Fruit fly (Drosophila melanogaster) whole organism, embryonic: ENCODE results near the gene CG14406.
A peak's percentile ranks its signal among the peaks of the same experiment; 100 is the strongest.

Experiments
- Ada2b ChIP-seq: fragments of 200-800 bp; sonication (Bioruptor generic); IDR thresholded peaks from 2 replicates; pipeline ENCODE4 v1.3.6; 2022; ENCODE audit warnings: missing biosample characterization, missing genetic modification characterization
- Adf1 ChIP-seq: fragments of 200-800 bp; sonication (Bioruptor generic); IDR thresholded peaks from 2 replicates; pipeline ENCODE4 v1.3.6; 2022; ENCODE audit warnings: missing biosample characterization, missing genetic modification characterization
- Blimp-1 ChIP-seq: fragments of 200-800 bp; sonication (Bioruptor generic); optimal IDR thresholded peaks from 3 replicates; lab custom pipeline; 2018; ENCODE audit warnings: missing biosample characterization, missing genetic modification characterization, mild to moderate bottlenecking, moderate library complexity, missing genetic modification reagents
- CG10274 ChIP-seq: fragments of 200-800 bp; sonication (Bioruptor generic); optimal IDR thresholded peaks from 3 replicates; lab custom pipeline; 2017; ENCODE audit warnings: missing biosample characterization, mild to moderate bottlenecking, missing genetic modification characterization
- CG10959 ChIP-seq: fragments of 200-800 bp; sonication (Bioruptor generic); IDR thresholded peaks from 2 replicates; pipeline ENCODE4 v1.3.6; 2022; ENCODE audit warnings: missing biosample characterization, missing genetic modification characterization
- CG11504 ChIP-seq: fragments of 200-800 bp; sonication (Bioruptor generic); optimal IDR thresholded peaks from 3 replicates; lab custom pipeline; 2019; ENCODE audit warnings: missing biosample characterization, mild to moderate bottlenecking, missing genetic modification characterization, moderate library complexity
- CG14441 ChIP-seq: fragments of 200-800 bp; sonication (Bioruptor generic); IDR thresholded peaks from 2 replicates; pipeline ENCODE4 v1.3.6; 2022; ENCODE audit warnings: missing biosample characterization, missing genetic modification characterization
- CG15696 ChIP-seq: fragments of 200-800 bp; sonication (Bioruptor generic); optimal IDR thresholded peaks from 2 replicates; lab custom pipeline; 2019; ENCODE audit warnings: missing biosample characterization, mild to moderate bottlenecking, missing genetic modification characterization, moderate library complexity
- CG17568 ChIP-seq: fragments of 200-800 bp; sonication (Bioruptor generic); optimal IDR thresholded peaks from 2 replicates; lab custom pipeline; 2018; ENCODE audit warnings: missing biosample characterization, mild to moderate bottlenecking, missing genetic modification characterization, moderate library complexity
- CG17912 ChIP-seq: fragments of 200-800 bp; sonication (Bioruptor generic); optimal IDR thresholded peaks from 2 replicates; lab custom pipeline; 2018; ENCODE audit warnings: missing biosample characterization, mild to moderate bottlenecking, missing genetic modification characterization
- CG31365 ChIP-seq: fragments of 200-800 bp; sonication (Bioruptor generic); optimal IDR thresholded peaks from 2 replicates; lab custom pipeline; 2018; ENCODE audit warnings: missing biosample characterization, mild to moderate bottlenecking, missing genetic modification characterization
- CG3163 ChIP-seq: fragments of 200-800 bp; sonication (Bioruptor generic); optimal IDR thresholded peaks from 3 replicates; lab custom pipeline; 2016; ENCODE audit warnings: missing biosample characterization, missing genetic modification characterization
- CG3726 ChIP-seq: fragments of 200-800 bp; sonication (Bioruptor generic); IDR thresholded peaks from 3 replicates; pipeline ENCODE4, ENCODE4 v1.3.6; 2022; ENCODE audit warnings: missing biosample characterization, missing genetic modification characterization
- CG4282 ChIP-seq: fragments of 200-800 bp; sonication (Bioruptor generic); optimal IDR thresholded peaks from 2 replicates; lab custom pipeline; 2016; ENCODE audit warnings: missing biosample characterization, missing genetic modification characterization
- CTCF ChIP-seq: fragments of 200-800 bp; sonication (Bioruptor generic); optimal IDR thresholded peaks from 2 replicates; lab custom pipeline; 2017; ENCODE audit warnings: missing biosample characterization, mild to moderate bottlenecking, missing genetic modification characterization, moderate library complexity
- Dll ChIP-seq: fragments of 200-800 bp; sonication (Bioruptor generic); IDR thresholded peaks from 4 replicates; pipeline ENCODE4 v1.3.6; 2022; ENCODE audit warnings: missing biosample characterization, missing genetic modification characterization; ENCODE audit not compliant: partially characterized antibody
- Eip74EF ChIP-seq, 2 experiments: fragments of 200-800 bp in 1 of 2; fragments of >200 bp in 1 of 2; sonication (Bioruptor generic) in 1 of 2; optimal IDR thresholded peaks; 2 replicates each; lab custom pipeline; 2017 to 2019; ENCODE audit warnings: missing biosample characterization in 2 of 2, missing genetic modification characterization in 2 of 2, mild to moderate bottlenecking in 1 of 2, moderate library complexity in 1 of 2
- Fer3 ChIP-seq: fragments of 200-800 bp; sonication (Bioruptor generic); optimal IDR thresholded peaks from 2 replicates; lab custom pipeline; 2018; ENCODE audit warnings: missing biosample characterization, mild to moderate bottlenecking, missing genetic modification characterization, moderate library complexity
- Sox102F ChIP-seq: fragments of 200-800 bp; sonication (Bioruptor generic); optimal IDR thresholded peaks from 2 replicates; lab custom pipeline; 2018; ENCODE audit warnings: missing biosample characterization, mild to moderate bottlenecking, missing genetic modification characterization, moderate library complexity
- Sry-β ChIP-seq: fragments of 200-800 bp; sonication (Bioruptor generic); optimal IDR thresholded peaks from 2 replicates; lab custom pipeline; 2018; ENCODE audit warnings: missing biosample characterization, mild to moderate bottlenecking, missing genetic modification characterization, moderate library complexity
- cad ChIP-seq: fragments of >200 bp; optimal IDR thresholded peaks from 2 replicates; lab custom pipeline; 2017; ENCODE audit warnings: missing biosample characterization, missing genetic modification characterization
- dmrt99B ChIP-seq: fragments of 200-800 bp; sonication (Bioruptor generic); optimal IDR thresholded peaks from 2 replicates; lab custom pipeline; 2018; ENCODE audit warnings: missing biosample characterization, mild to moderate bottlenecking, missing genetic modification characterization, moderate library complexity
- emc ChIP-seq: fragments of 200-800 bp; sonication (Bioruptor generic); optimal IDR thresholded peaks from 2 replicates; lab custom pipeline; 2016; ENCODE audit warnings: missing biosample characterization, missing genetic modification characterization
- fu2 ChIP-seq: fragments of 200-800 bp; sonication (Bioruptor generic); optimal IDR thresholded peaks from 2 replicates; lab custom pipeline; 2016; ENCODE audit warnings: missing biosample characterization, missing genetic modification characterization
- gem ChIP-seq: fragments of 200-800 bp; sonication (Bioruptor generic); optimal IDR thresholded peaks from 2 replicates; lab custom pipeline; 2019; ENCODE audit warnings: missing biosample characterization, mild to moderate bottlenecking, missing genetic modification characterization, moderate library complexity
- grau ChIP-seq: fragments of 200-800 bp; optimal IDR thresholded peaks from 3 replicates; lab custom pipeline; 2019; ENCODE audit warnings: missing biosample characterization, mild to moderate bottlenecking, missing genetic modification characterization, moderate library complexity
- ham ChIP-seq: fragments of 200-800 bp; sonication (Bioruptor generic); IDR thresholded peaks from 2 replicates; pipeline ENCODE4 v1.3.6; 2022; ENCODE audit warnings: missing biosample characterization, missing genetic modification characterization
- klu ChIP-seq: fragments of 200-800 bp; sonication (Bioruptor generic); IDR thresholded peaks from 2 replicates; pipeline ENCODE4 v1.3.6; 2022; ENCODE audit warnings: missing biosample characterization, missing genetic modification characterization
- lola ChIP-seq, 3 experiments: fragments of >200 bp in 2 of 3; fragments of 200-800 bp in 1 of 3; sonication (Bioruptor generic) in 1 of 3; optimal IDR thresholded peaks; 2 replicates each; lab custom pipeline; 2017 to 2019; ENCODE audit warnings: missing biosample characterization in 3 of 3, missing genetic modification characterization in 3 of 3, mild to moderate bottlenecking in 1 of 3, moderate library complexity in 1 of 3
- nerfin-1 ChIP-seq: fragments of 200-800 bp; sonication (Bioruptor generic); optimal IDR thresholded peaks from 3 replicates; lab custom pipeline; 2019; ENCODE audit warnings: missing biosample characterization, mild to moderate bottlenecking, missing genetic modification characterization, moderate library complexity
- nerfin-2 ChIP-seq: fragments of 200-800 bp; sonication (Bioruptor generic); IDR thresholded peaks from 2 replicates; pipeline ENCODE4 v1.3.6; 2022; ENCODE audit warnings: missing biosample characterization, missing genetic modification characterization; ENCODE audit not compliant: partially characterized antibody
- nmo ChIP-seq: fragments of 200-800 bp; sonication (Bioruptor generic); optimal IDR thresholded peaks from 2 replicates; lab custom pipeline; 2018; ENCODE audit warnings: missing biosample characterization, mild to moderate bottlenecking, missing genetic modification characterization, moderate library complexity
- otp ChIP-seq: fragments of 200-800 bp; sonication (Bioruptor generic); IDR thresholded peaks from 3 replicates; pipeline ENCODE4, ENCODE4 v1.3.6; 2022; ENCODE audit warnings: missing biosample characterization, missing genetic modification characterization
- run ChIP-seq: fragments of 200-800 bp; sonication (Bioruptor generic); optimal IDR thresholded peaks from 3 replicates; lab custom pipeline; 2018; ENCODE audit warnings: missing biosample characterization, mild to moderate bottlenecking, missing genetic modification characterization
- sens ChIP-seq: fragments of 200-800 bp; sonication (Bioruptor generic); peaks from one replicate; lab custom pipeline; 2016; ENCODE audit warnings: missing biosample characterization, missing genetic modification characterization
- so ChIP-seq: fragments of 200-800 bp; sonication (Bioruptor generic); IDR thresholded peaks from 3 replicates; pipeline ENCODE4 v1.3.6; 2022; ENCODE audit warnings: missing biosample characterization, missing genetic modification characterization
- tna ChIP-seq: fragments of 200-800 bp; sonication (Bioruptor generic); IDR thresholded peaks from 2 replicates; pipeline ENCODE4 v1.3.6; 2022; ENCODE audit warnings: missing biosample characterization, missing genetic modification characterization; ENCODE audit not compliant: partially characterized antibody
- tx ChIP-seq: fragments of 200-800 bp; sonication (Bioruptor generic); optimal IDR thresholded peaks from 2 replicates; lab custom pipeline; 2016; ENCODE audit warnings: missing biosample characterization, missing genetic modification characterization

The CG14406 gene

DNA sequence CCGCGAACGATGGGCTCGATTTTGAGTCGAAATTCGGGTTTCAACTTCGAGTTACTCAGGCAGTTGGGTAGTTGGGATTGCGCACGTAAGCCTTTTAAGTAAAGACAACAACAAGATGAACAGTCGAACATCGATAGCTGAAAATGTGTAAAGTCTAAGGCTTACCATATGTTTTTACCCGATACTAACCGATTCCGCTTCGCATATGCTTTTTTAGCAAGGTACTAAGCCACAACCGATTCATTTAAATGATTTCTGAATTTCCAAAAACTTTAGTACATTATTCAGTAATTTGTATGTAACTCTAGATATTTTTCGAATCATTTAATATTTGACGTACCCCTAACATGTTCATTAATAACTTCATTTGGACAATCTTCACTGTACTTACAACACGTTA is 13.1 kb downstream of the CG14406 start (continued):
- no peak for TF ChIP-seq CG17912 (GFP tag; lab: Kevin White, UChicago)
- TF ChIP-seq otp (GFP tag; lab: Robert Waterston, UW), result no peak
- TF ChIP-seq Dll (GFP tag; lab: Robert Waterston, UW), result no peak
- peak; percentile 31 for TF ChIP-seq CG11504 (tag; lab: Kevin White, UChicago)
- no peak for TF ChIP-seq CG10959 (GFP tag; lab: Robert Waterston, UW)
- TF ChIP-seq CG3726 (GFP tag; lab: Robert Waterston, UW), result no peak
- TF ChIP-seq Ada2b, result no peak
- TF ChIP-seq ham (GFP tag; lab: Robert Waterston, UW), result no peak
- TF ChIP-seq Sry-β (GFP tag; lab: Kevin White, UChicago), result no peak
- no peak for TF ChIP-seq fu2 (GFP tag; lab: Kevin White, UChicago)
- no peak for TF ChIP-seq CG3163 (GFP tag; lab: Kevin White, UChicago)
- no peak for TF ChIP-seq dmrt99B
- TF ChIP-seq CG10274, result no peak
- no peak for TF ChIP-seq CG14441 (GFP tag; lab: Robert Waterston, UW)
- TF ChIP-seq tx (GFP tag; lab: Kevin White, UChicago), result no peak
- no peak for TF ChIP-seq lola (GFP tag; optimal IDR thresholded peaks at IDR 0.05; lab: Kevin White, UChicago)
- TF ChIP-seq klu, result no peak
- TF ChIP-seq cad (GFP tag; lab: Kevin White, UChicago), result no peak
- TF ChIP-seq CTCF (GFP tag; lab: Kevin White, UChicago), result no peak
- no peak for TF ChIP-seq so
- TF ChIP-seq CG31365 (tag; lab: Kevin White, UChicago), result no peak
- no peak for TF ChIP-seq run (tag; lab: Kevin White, UChicago)
- TF ChIP-seq nerfin-1, result no peak
- TF ChIP-seq Fer3 (tag; lab: Kevin White, UChicago), result no peak
- peak; percentile 58 for TF ChIP-seq grau (tag; lab: Kevin White, UChicago)

DNA sequence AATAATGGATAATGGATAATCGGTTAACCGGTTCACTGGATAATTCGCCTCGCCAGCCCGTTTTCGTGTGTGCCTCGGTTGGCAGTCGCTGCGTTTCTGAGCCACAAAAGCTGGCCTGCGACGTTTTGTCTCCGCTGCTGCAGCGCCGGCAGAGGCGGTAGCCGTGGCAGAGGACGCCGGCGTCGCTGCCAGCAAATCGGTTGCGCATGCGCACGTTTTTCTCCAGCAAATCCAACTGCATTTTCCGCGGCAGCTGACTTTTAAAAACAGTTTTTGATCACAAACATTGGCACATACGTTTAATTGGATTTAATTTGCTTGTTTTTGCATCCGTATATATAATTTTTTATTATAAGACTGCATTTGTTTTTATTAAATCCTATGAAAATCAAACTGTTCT is 13.9 kb downstream of the CG14406 start, which contains the start of gene CG9514:
Gene CG9514, minus strand, starts transcription at position 101 of the 400 bp plus-strand sequence.
- TF ChIP-seq Adf1, result peak; percentile 53
- TF ChIP-seq tna (GFP tag; lab: Robert Waterston, UW), result no peak
- no peak for TF ChIP-seq CG14441 (GFP tag; lab: Robert Waterston, UW)
- no peak for TF ChIP-seq emc (GFP tag; lab: Kevin White, UChicago)

DNA sequence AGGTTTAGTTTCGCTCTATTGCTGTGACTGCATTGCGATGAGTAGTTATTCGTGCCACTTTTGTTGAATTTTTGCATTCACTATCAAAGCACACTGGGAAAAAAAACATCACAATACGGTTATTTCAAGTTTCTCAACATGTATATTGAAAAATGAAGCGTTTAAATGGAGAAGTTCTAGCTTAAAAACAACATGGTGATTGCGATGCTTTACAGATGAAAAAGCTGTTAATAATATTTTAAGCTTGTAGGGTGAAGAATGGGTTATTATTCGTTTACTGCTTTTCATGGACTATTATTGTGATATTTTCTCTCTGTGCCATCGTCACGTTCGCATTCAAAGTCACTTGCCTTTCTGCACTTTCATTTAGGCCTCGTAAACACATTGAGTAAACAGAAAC is 14.3 kb downstream of the CG14406 start:
- TF ChIP-seq gem (tag; lab: Kevin White, UChicago), result peak; percentile 16
- TF ChIP-seq CG4282 (GFP tag; lab: Kevin White, UChicago), result no peak
- TF ChIP-seq nerfin-2 (GFP tag; lab: Robert Waterston, UW), result no peak
- TF ChIP-seq Sox102F (GFP tag; lab: Kevin White, UChicago), result peak; percentile 25
- no peak for TF ChIP-seq Eip74EF (GFP tag; optimal IDR thresholded peaks at IDR 0.05; lab: Kevin White, UChicago)
- TF ChIP-seq CG17568, result no peak
- no peak for TF ChIP-seq CG15696 (tag; lab: Kevin White, UChicago)
- TF ChIP-seq sens (GFP tag; lab: Kevin White, UChicago), result peak; percentile 72
- peak; percentile 3 for TF ChIP-seq dmrt99B

DNA sequence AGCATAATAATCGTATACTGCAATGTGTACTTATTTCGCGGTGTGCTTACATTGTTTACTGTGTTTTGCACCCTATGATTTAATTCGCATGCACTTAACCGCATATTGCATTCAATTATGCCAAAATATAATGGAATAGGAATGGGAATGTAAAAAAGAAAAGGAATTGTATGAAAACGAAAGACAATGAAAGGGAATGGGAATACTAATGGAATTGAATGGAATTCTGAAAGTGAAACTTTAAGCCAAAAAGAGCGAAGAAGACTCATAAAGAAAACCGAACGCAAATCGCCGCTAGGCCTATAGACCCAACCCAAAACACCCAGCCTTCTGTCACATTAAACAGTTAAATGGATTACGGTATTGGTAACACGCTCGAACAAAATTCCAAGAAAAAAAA is 16.8 kb downstream of the CG14406 start:
- TF ChIP-seq nmo (no peak), Blimp-1 (peak; percentile 92)
